Fruit fly (Drosophila melanogaster) whole organism, pupa: ENCODE data around the gene UQCR-14.

ENCODE experiments used
- CG10348 ChIP-seq: fragments of 200-800 bp; sonication (Bioruptor generic); IDR thresholded peaks from 2 replicates; pipeline ENCODE4 v1.3.6; 2022; ENCODE audit warnings: missing biosample characterization, missing genetic modification characterization
- CG12605 ChIP-seq: fragments of 200-800 bp; sonication (Bioruptor generic); IDR thresholded peaks from 2 replicates; pipeline ENCODE4 v1.3.6; 2022; ENCODE audit warnings: missing biosample characterization, missing genetic modification characterization
- CG13204 ChIP-seq: fragments of 200-800 bp; sonication (Bioruptor generic); optimal IDR thresholded peaks from 2 replicates; lab custom pipeline; 2018; ENCODE audit warnings: missing biosample characterization, mild to moderate bottlenecking, missing genetic modification characterization, moderate library complexity
- CG14655 ChIP-seq: fragments of 200-800 bp; sonication (Bioruptor generic); optimal IDR thresholded peaks from 3 replicates; lab custom pipeline; 2017; ENCODE audit warnings: mild to moderate bottlenecking, missing biosample characterization, missing genetic modification reagents, missing genetic modification characterization
- CG15710 ChIP-seq: fragments of 200-800 bp; sonication (Bioruptor generic); optimal IDR thresholded peaks from 2 replicates; lab custom pipeline; 2018; ENCODE audit warnings: missing biosample characterization, mild to moderate bottlenecking, missing genetic modification characterization, moderate library complexity
- CG17806 ChIP-seq: fragments of 200-800 bp; sonication (Bioruptor generic); optimal IDR thresholded peaks from 2 replicates; lab custom pipeline; 2018; ENCODE audit warnings: missing biosample characterization, mild to moderate bottlenecking, missing genetic modification characterization, moderate library complexity
- CG32121 ChIP-seq: fragments of 200-800 bp; sonication (Bioruptor generic); IDR thresholded peaks from 2 replicates; pipeline ENCODE4 v1.3.6; 2022; ENCODE audit warnings: missing biosample characterization, missing genetic modification characterization
- CG34367 ChIP-seq: fragments of 200-800 bp; sonication (Bioruptor generic); optimal IDR thresholded peaks from 2 replicates; lab custom pipeline; 2018; ENCODE audit warnings: missing biosample characterization, mild to moderate bottlenecking, missing genetic modification characterization
- CG4496 ChIP-seq: fragments of 200-800 bp; sonication (Bioruptor generic); IDR thresholded peaks from 3 replicates; pipeline ENCODE4 v1.3.6; 2022; ENCODE audit warnings: missing biosample characterization, missing genetic modification characterization
- CG8159 ChIP-seq: fragments of 200-800 bp; sonication (Bioruptor generic); optimal IDR thresholded peaks from 3 replicates; lab custom pipeline; 2018; ENCODE audit warnings: missing biosample characterization, mild to moderate bottlenecking, missing genetic modification characterization, moderate library complexity
- CG8301 ChIP-seq: fragments of 200-800 bp; sonication (Bioruptor generic); optimal IDR thresholded peaks from 2 replicates; lab custom pipeline; 2018; ENCODE audit warnings: missing biosample characterization, mild to moderate bottlenecking, missing genetic modification characterization
- CG9948 ChIP-seq: fragments of 200-800 bp; sonication (Bioruptor generic); optimal IDR thresholded peaks from 2 replicates; lab custom pipeline; 2018; ENCODE audit warnings: missing biosample characterization, mild to moderate bottlenecking, missing genetic modification characterization, moderate library complexity
- D1 ChIP-seq: fragments of 200-800 bp; sonication (Bioruptor generic); optimal IDR thresholded peaks from 2 replicates; lab custom pipeline; 2018; ENCODE audit warnings: missing biosample characterization, mild to moderate bottlenecking, missing genetic modification characterization, moderate library complexity
- EcR ChIP-seq: fragments of 200-800 bp; sonication (Bioruptor generic); optimal IDR thresholded peaks from 3 replicates; lab custom pipeline; 2019; ENCODE audit warnings: missing biosample characterization, missing genetic modification characterization, mild to moderate bottlenecking, moderate library complexity, missing genetic modification reagents
- Ets98B ChIP-seq: fragments of 200-800 bp; sonication (Bioruptor generic); IDR thresholded peaks from 2 replicates; pipeline ENCODE4 v1.3.6; 2022; ENCODE audit warnings: missing biosample characterization, missing genetic modification characterization
- Pif1A ChIP-seq: fragments of 200-800 bp; sonication (Bioruptor generic); optimal IDR thresholded peaks from 3 replicates; lab custom pipeline; 2016; ENCODE audit warnings: missing biosample characterization, missing genetic modification characterization
- Pif1B ChIP-seq: fragments of 200-800 bp; sonication (Bioruptor generic); optimal IDR thresholded peaks from 3 replicates; lab custom pipeline; 2016; ENCODE audit warnings: missing biosample characterization, missing genetic modification characterization
- Snoo ChIP-seq: fragments of 200-800 bp; sonication (Bioruptor generic); optimal IDR thresholded peaks from 3 replicates; lab custom pipeline; 2017; ENCODE audit warnings: missing biosample characterization, mild to moderate bottlenecking, missing genetic modification characterization, inconsistent platforms
- fd96Ca ChIP-seq: fragments of 200-800 bp; sonication (Bioruptor generic); IDR thresholded peaks from 3 replicates; pipeline ENCODE4 v1.3.6; 2022; ENCODE audit warnings: missing biosample characterization, missing genetic modification characterization
- gl ChIP-seq: fragments of 200-800 bp; sonication (Bioruptor generic); optimal IDR thresholded peaks from 2 replicates; lab custom pipeline; 2018; ENCODE audit warnings: missing biosample characterization, mild to moderate bottlenecking, missing genetic modification characterization
- rn ChIP-seq: fragments of 200-800 bp; sonication (Bioruptor generic); IDR thresholded peaks from 2 replicates; pipeline ENCODE4 v1.3.6; 2022; ENCODE audit warnings: missing biosample characterization, missing genetic modification characterization

UQCR-14 gene

dm6 chrX:16275168-16275853, 10.8 kb upstream of the UQCR-14 start:
- TF ChIP-seq CG13204 (no peak), CG9948 (tag; lab: Kevin White, UChicago) (no peak), CG12605 (GFP tag; lab: Robert Waterston, UW) (no peak), CG34367 (tag; lab: Kevin White, UChicago) (no peak), gl (tag; lab: Kevin White, UChicago) (no peak), Pif1A (GFP tag; lab: Kevin White, UChicago) (no peak), Snoo (tag; lab: Kevin White, UChicago) (no peak), CG15710 (tag; lab: Kevin White, UChicago) (no peak), Pif1B (GFP tag; lab: Kevin White, UChicago) (no peak), CG10348 (GFP tag; lab: Robert Waterston, UW) (no peak), Ets98B (GFP tag; lab: Robert Waterston, UW) (no peak), CG32121 (GFP tag; lab: Robert Waterston, UW) (no peak), CG17806 (tag; lab: Kevin White, UChicago) (no peak), EcR (GFP tag; lab: Kevin White, UChicago) (no peak)
- TF ChIP-seq, all 21 proteins: peak for 0

DNA sequence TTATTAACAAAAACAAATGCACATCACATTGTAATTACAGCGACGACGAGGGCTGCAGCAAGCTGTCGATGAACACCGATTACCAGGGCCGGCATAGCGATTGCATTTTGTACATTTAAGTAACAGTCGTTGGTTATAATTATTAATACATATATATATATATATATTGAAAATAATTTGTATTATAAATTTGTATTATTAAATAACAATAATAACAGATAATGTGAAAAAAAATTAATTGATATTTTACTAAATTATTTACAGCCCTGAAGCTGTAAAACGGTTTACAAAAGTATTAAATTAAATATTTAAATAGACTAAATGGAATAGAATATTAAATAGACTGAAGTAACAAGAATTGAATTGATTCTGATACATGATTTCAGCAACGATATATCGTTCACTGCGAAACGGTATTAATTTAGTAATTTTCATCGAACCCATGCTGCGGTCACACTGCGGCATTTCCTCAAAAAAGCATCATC, 10.2 kb upstream of the UQCR-14 start, which contains the start of the genes kat80 and Prosalpha4:
TSS of gene kat80 (minus strand) at position 327 of the 485 bp plus-strand sequence.
TSS of gene Prosalpha4 (plus strand) at position 417 of the 485 bp plus-strand sequence.
- TF ChIP-seq CG8301 (no peak), CG13204 (no peak), CG14655 (GFP tag; lab: Kevin White, UChicago) (peak; percentile 36), CG17806 (tag; lab: Kevin White, UChicago) (no peak), CG34367 (tag; lab: Kevin White, UChicago) (no peak), Pif1B (GFP tag; lab: Kevin White, UChicago) (no peak), CG32121 (GFP tag; lab: Robert Waterston, UW) (no peak), EcR (GFP tag; lab: Kevin White, UChicago) (no peak), Pif1A (GFP tag; lab: Kevin White, UChicago) (no peak), D1 (tag; lab: Kevin White, UChicago) (no peak), CG8159 (tag; lab: Kevin White, UChicago) (peak; percentile 26), CG4496 (GFP tag; lab: Robert Waterston, UW) (no peak), CG9948 (tag; lab: Kevin White, UChicago) (no peak), Snoo (tag; lab: Kevin White, UChicago) (peak; percentile 63), rn (GFP tag; lab: Robert Waterston, UW) (no peak), Ets98B (GFP tag; lab: Robert Waterston, UW) (no peak), CG10348 (GFP tag; lab: Robert Waterston, UW) (no peak), CG15710 (tag; lab: Kevin White, UChicago) (peak; percentile 19), fd96Ca (GFP tag; lab: Robert Waterston, UW) (no peak), CG12605 (GFP tag; lab: Robert Waterston, UW) (no peak), gl (tag; lab: Kevin White, UChicago) (no peak)

dm6 chrX:16277878-16278506, 8.1 kb upstream of the UQCR-14 start, which contains the start of gene eas:
Gene eas (plus strand): TSS chrX:16278328.
- no peak for TF ChIP-seq CG8301
- no peak for TF ChIP-seq gl (tag; lab: Kevin White, UChicago)
- TF ChIP-seq CG34367 (tag; lab: Kevin White, UChicago): no peak
- TF ChIP-seq fd96Ca (GFP tag; lab: Robert Waterston, UW): 0 out of 3 replicates have a peak, but pooled peaks have one; percentile 36
- no peak for TF ChIP-seq CG9948 (tag; lab: Kevin White, UChicago)
- no peak for TF ChIP-seq CG17806 (tag; lab: Kevin White, UChicago)
- no peak for TF ChIP-seq EcR (GFP tag; lab: Kevin White, UChicago)
- TF ChIP-seq Snoo (tag; lab: Kevin White, UChicago): no peak
- TF ChIP-seq D1 (tag; lab: Kevin White, UChicago): no peak
- 0 out of 3 replicates have a peak, but pooled peaks have one; percentile 15 for TF ChIP-seq CG4496 (GFP tag; lab: Robert Waterston, UW)
- TF ChIP-seq CG14655 (GFP tag; lab: Kevin White, UChicago): no peak
- TF ChIP-seq CG15710 (tag; lab: Kevin White, UChicago): no peak

dm6 chrX:16278783-16279182, 7.3 kb upstream of the UQCR-14 start:
- TF ChIP-seq fd96Ca (GFP tag; lab: Robert Waterston, UW) (peak; percentile 92), CG34367 (tag; lab: Kevin White, UChicago) (peak; percentile 88), CG8301 (peak; percentile 84), CG8159 (tag; lab: Kevin White, UChicago) (peak; percentile 87), Ets98B (GFP tag; lab: Robert Waterston, UW) (peak; percentile 89), EcR (GFP tag; lab: Kevin White, UChicago) (peak; percentile 51), D1 (tag; lab: Kevin White, UChicago) (peak; percentile 22), CG9948 (tag; lab: Kevin White, UChicago) (peak; percentile 83), CG17806 (tag; lab: Kevin White, UChicago) (peak; percentile 83), Snoo (tag; lab: Kevin White, UChicago) (peak; percentile 78), Pif1A (GFP tag; lab: Kevin White, UChicago) (peak; percentile 76), gl (tag; lab: Kevin White, UChicago) (peak; percentile 81), CG15710 (tag; lab: Kevin White, UChicago) (peak; percentile 90), CG4496 (GFP tag; lab: Robert Waterston, UW) (peak; percentile 90), CG10348 (GFP tag; lab: Robert Waterston, UW) (no peak), CG14655 (GFP tag; lab: Kevin White, UChicago) (peak; percentile 87), Pif1B (GFP tag; lab: Kevin White, UChicago) (peak; percentile 83), CG32121 (GFP tag; lab: Robert Waterston, UW) (peak; percentile 79), CG13204 (peak; percentile 88), CG12605 (GFP tag; lab: Robert Waterston, UW) (peak; percentile 87), rn (GFP tag; lab: Robert Waterston, UW) (peak; percentile 37; the same call in 1 of the 2 replicates)
